Worm (Caenorhabditis elegans) whole organism, L3 larva: ENCODE measurements around the gene Y47D7A.18.
A peak's percentile ranks its signal among the peaks of the same experiment; 100 is the strongest.

ENCODE experiments used
- R02D3.7 ChIP-seq: fragments of 150-350 bp; optimal IDR thresholded peaks from 2 replicates; lab custom pipeline; 2014; ENCODE audit warnings: missing biosample characterization, missing genetic modification characterization
- ZK546.5 ChIP-seq: sonication (generic microtip); optimal IDR thresholded peaks from 2 replicates; lab custom pipeline; 2017; ENCODE audit warnings: missing biosample characterization, missing genetic modification characterization
- ama-1 ChIP-seq: fragments of 150-350 bp; optimal IDR thresholded peaks from 2 replicates; lab custom pipeline; 2018
- ceh-16 ChIP-seq: sonication (generic microtip); optimal IDR thresholded peaks from 2 replicates; lab custom pipeline; 2017; ENCODE audit warnings: missing biosample characterization, missing genetic modification characterization
- ceh-82 ChIP-seq: fragments of 150-350 bp; optimal IDR thresholded peaks from 2 replicates; lab custom pipeline; 2014; ENCODE audit warnings: missing biosample characterization, missing genetic modification characterization
- ceh-9 ChIP-seq: sonication (generic microtip); optimal IDR thresholded peaks from 2 replicates; lab custom pipeline; 2018; ENCODE audit warnings: missing biosample characterization, missing genetic modification characterization
- egl-27 ChIP-seq: sonication (generic microtip); optimal IDR thresholded peaks from 4 replicates; lab custom pipeline; 2017; ENCODE audit warnings: missing biosample characterization, missing genetic modification reagents, missing genetic modification characterization
- elt-2 ChIP-seq: sonication (generic microtip); optimal IDR thresholded peaks from 2 replicates; lab custom pipeline; 2016; ENCODE audit warnings: missing genetic modification reagents, mild to moderate bottlenecking, missing genetic modification characterization, missing compliant biosample characterization
- elt-3 ChIP-seq, 3 experiments: fragments of 150-350 bp in 1 of 3; sonication (generic microtip) in 2 of 3; optimal IDR thresholded peaks; 2 replicates in 2 of 3; 4 replicates in 1 of 3; lab custom pipeline; 2014 to 2017; ENCODE audit warnings: missing biosample characterization in 3 of 3, missing genetic modification characterization in 3 of 3
- eor-1 ChIP-seq, 2 experiments: fragments of 150-350 bp; optimal IDR thresholded peaks; 2 replicates each; lab custom pipeline; 2014 to 2018; ENCODE audit warnings: missing biosample characterization in 2 of 2, missing genetic modification characterization in 2 of 2
- fkh-2 ChIP-seq: fragments of 150-350 bp; optimal IDR thresholded peaks from 2 replicates; lab custom pipeline; 2014; ENCODE audit warnings: missing biosample characterization, missing genetic modification reagents, missing genetic modification characterization
- hmg-11 ChIP-seq: sonication (generic microtip); optimal IDR thresholded peaks from 2 replicates; lab custom pipeline; 2016; ENCODE audit warnings: missing genetic modification characterization, missing compliant biosample characterization
- jun-1 ChIP-seq: fragments of 150-350 bp; optimal IDR thresholded peaks from 2 replicates; lab custom pipeline; 2014; ENCODE audit warnings: missing biosample characterization, missing genetic modification reagents, missing genetic modification characterization
- lin-39 ChIP-seq: fragments of 150-350 bp; optimal IDR thresholded peaks from 2 replicates; lab custom pipeline; 2018; ENCODE audit warnings: missing biosample characterization, missing genetic modification reagents, missing genetic modification characterization
- lsy-12 ChIP-seq: sonication (generic microtip); optimal IDR thresholded peaks from 2 replicates; lab custom pipeline; 2016; ENCODE audit warnings: mild to moderate bottlenecking, missing genetic modification characterization, missing compliant biosample characterization
- mdl-1 ChIP-seq: fragments of 150-350 bp; optimal IDR thresholded peaks from 2 replicates; lab custom pipeline; 2014; ENCODE audit warnings: missing biosample characterization, missing genetic modification characterization
- mml-1 ChIP-seq: fragments of 150-350 bp; sonication (generic microtip); optimal IDR thresholded peaks from 3 replicates; lab custom pipeline; 2014; ENCODE audit warnings: missing biosample characterization, missing genetic modification characterization
- nfya-1 ChIP-seq: sonication (generic microtip); optimal IDR thresholded peaks from 2 replicates; lab custom pipeline; 2017; ENCODE audit warnings: missing genetic modification characterization, mild to moderate bottlenecking, missing compliant biosample characterization, antibody characterized with exemption, moderate library complexity; ENCODE audit not compliant: insufficient read depth
- nhr-12 ChIP-seq: fragments of 150-350 bp; optimal IDR thresholded peaks from 2 replicates; lab custom pipeline; 2014; ENCODE audit warnings: missing biosample characterization, missing genetic modification characterization
- nhr-23 ChIP-seq: fragments of 150-350 bp; optimal IDR thresholded peaks from 2 replicates; lab custom pipeline; 2014; ENCODE audit warnings: missing biosample characterization, missing genetic modification reagents, missing genetic modification characterization
- nhr-25 ChIP-seq: sonication (generic microtip); optimal IDR thresholded peaks from 2 replicates; lab custom pipeline; 2017; ENCODE audit warnings: missing biosample characterization, missing genetic modification characterization
- nhr-28 ChIP-seq: fragments of 150-350 bp; optimal IDR thresholded peaks from 2 replicates; lab custom pipeline; 2014; ENCODE audit warnings: missing biosample characterization, missing genetic modification characterization
- nhr-76 ChIP-seq: fragments of 150-350 bp; sonication (generic microtip); optimal IDR thresholded peaks from 5 replicates; lab custom pipeline; 2014; ENCODE audit warnings: missing biosample characterization, missing genetic modification characterization
- pha-4 ChIP-seq: fragments of 150-350 bp; optimal IDR thresholded peaks from 2 replicates; lab custom pipeline; 2014; ENCODE audit warnings: missing biosample characterization, missing genetic modification reagents, missing genetic modification characterization
- pqm-1 ChIP-seq: fragments of 150-350 bp; optimal IDR thresholded peaks from 2 replicates; lab custom pipeline; 2017; ENCODE audit warnings: missing biosample characterization, missing genetic modification characterization, inconsistent platforms
- skn-1 ChIP-seq: fragments of 150-350 bp; optimal IDR thresholded peaks from 2 replicates; lab custom pipeline; 2014; ENCODE audit warnings: missing biosample characterization, missing genetic modification characterization
- snpc-4 ChIP-seq: fragments of 150-350 bp; optimal IDR thresholded peaks from 2 replicates; lab custom pipeline; 2014; ENCODE audit warnings: missing biosample characterization, missing genetic modification characterization
- tbx-2 ChIP-seq: sonication (generic microtip); optimal IDR thresholded peaks from 2 replicates; lab custom pipeline; 2016; ENCODE audit warnings: mild to moderate bottlenecking, missing genetic modification characterization, missing compliant biosample characterization
- unc-39 ChIP-seq: sonication (generic microtip); optimal IDR thresholded peaks from 4 replicates; lab custom pipeline; 2017; ENCODE audit warnings: missing biosample characterization, missing genetic modification characterization
- unc-62 ChIP-seq: fragments of 150-350 bp; sonication (generic microtip); optimal IDR thresholded peaks from 4 replicates; lab custom pipeline; 2014; ENCODE audit warnings: missing biosample characterization, missing genetic modification reagents, missing genetic modification characterization
- zag-1 ChIP-seq: fragments of 150-350 bp; optimal IDR thresholded peaks from 2 replicates; lab custom pipeline; 2014; ENCODE audit warnings: missing biosample characterization, missing genetic modification characterization
- ztf-11 ChIP-seq: fragments of 150-350 bp; optimal IDR thresholded peaks from 2 replicates; lab custom pipeline; 2014; ENCODE audit warnings: missing biosample characterization, missing genetic modification characterization
- ztf-4 ChIP-seq: fragments of 150-350 bp; optimal IDR thresholded peaks from 2 replicates; lab custom pipeline; 2014; ENCODE audit warnings: missing biosample characterization, missing genetic modification characterization

Gene Y47D7A.18

DNA sequence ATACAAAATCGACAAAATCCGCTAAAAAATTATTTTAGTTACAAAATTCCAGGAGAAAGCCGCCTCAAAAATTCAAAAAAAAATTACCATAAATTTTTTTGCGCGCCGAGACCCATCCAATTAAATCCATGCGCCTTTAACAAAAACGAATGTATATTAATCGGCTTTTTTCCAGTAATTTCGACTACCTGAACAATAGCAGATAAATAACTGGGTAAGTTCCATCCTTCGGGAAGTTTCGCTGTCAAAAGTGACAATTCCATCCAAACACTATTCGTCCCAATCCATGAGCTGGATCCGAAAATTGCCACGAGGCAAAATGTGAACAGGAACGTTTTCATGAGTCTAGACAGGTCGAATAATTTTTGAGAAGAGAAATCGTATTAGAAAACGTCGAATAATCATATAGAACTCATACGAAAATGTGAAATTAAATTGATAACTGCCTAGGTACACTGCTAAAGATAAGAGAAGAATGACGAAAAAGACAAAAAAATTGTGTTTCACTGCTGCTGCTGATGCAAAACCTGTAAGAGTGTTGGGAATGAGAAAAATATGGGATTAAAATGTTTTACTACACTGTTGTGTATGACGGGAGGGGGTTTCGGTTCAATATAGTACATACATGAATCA is 26.3 kb upstream of the Y47D7A.18 start, which contains the start of gene rft-1:
Gene rft-1, minus strand, starts transcription at position 475 of the 633 bp plus-strand sequence.
- no peak for TF ChIP-seq tbx-2 (tag; lab: Kevin White, UChicago)
- peak; percentile 50 for TF ChIP-seq elt-2
- peak; percentile 12 for TF ChIP-seq pqm-1 (tag; lab: Kevin White, UChicago)

DNA sequence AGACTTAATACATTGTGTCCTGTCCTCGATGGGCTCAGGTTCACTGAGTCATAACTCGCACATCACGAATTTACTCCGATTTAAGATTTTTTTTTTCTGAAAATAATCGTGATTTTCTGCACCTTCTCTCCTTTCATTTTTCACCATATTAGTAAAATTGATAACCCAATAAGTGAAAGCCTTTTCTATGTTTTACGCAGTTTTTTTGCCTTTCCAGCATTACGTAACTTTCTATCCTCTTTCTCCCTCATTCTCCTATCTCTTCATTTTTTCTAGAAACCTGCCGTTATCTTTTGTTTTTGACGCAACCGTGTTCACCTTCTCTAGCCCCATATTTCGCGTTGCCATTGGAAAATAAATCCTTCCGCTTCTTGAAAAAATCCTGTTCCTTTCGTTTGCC is 20.6 kb upstream of the Y47D7A.18 start:
- TF ChIP-seq nhr-25 (tag; lab: Kevin White, UChicago) = peak; percentile 43
- no peak for TF ChIP-seq ZK546.5 (tag; lab: Kevin White, UChicago)
- no peak for TF ChIP-seq ztf-11 (tag; lab: Kevin White, UChicago)

DNA sequence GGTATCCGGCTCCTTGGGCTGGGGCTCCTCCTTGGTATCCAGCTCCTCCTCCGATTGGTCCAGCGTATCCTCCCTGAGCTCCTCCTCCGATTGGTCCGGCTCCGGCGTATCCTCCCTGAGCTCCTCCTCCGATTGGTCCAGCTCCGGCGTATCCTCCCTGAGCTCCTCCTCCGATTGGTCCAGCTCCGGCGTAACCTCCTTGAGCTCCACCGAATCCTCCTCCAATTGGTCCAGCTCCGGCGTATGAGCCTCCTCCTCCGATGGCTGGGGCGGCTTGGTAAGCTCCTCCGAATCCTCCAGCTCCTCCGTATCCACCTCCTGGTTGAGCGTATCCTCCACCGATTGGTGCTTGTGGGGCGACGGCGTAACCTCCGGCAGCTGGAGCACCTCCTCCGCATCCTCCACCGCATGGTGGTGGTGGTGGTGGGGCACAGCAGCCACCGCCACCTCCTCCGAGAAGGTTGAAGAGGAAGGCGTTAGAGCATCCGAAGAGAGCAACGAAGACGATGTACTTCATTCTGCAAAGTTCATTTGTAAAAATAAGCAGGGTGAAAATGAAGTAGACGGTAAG is 18.9 kb upstream of the Y47D7A.18 start, which contains the start of gene Y47D7A.13:
Gene Y47D7A.13, minus strand, starts transcription at position 517 of the 571 bp plus-strand sequence.
- TF ChIP-seq nhr-25 (tag; lab: Kevin White, UChicago) (peak; percentile 31), lin-39 (tag; lab: Kevin White, UChicago) (no peak)

DNA sequence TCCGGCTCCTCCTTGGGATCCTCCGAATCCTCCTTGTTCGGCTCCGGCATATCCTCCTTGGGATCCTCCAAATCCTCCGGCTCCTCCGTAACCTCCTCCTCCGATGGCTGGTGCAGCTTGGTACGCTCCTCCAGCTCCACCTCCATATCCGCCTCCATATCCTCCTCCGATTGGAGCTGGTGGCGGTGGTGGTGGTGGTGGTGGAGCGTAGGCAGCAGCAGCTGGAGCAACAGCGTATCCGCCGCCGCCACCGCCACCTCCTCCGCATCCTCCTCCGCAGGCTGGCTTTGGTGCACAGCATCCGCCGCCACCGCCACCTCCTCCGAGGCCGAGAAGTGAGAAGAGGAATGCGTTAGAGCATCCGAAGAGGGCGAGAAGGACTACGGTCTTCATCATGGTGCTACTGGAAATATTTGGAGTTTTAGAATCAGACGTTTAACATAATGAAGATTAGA is 16.2 kb upstream of the Y47D7A.18 start, which contains the start of gene Y47D7A.15:
Gene Y47D7A.15, minus strand, starts transcription at position 405 of the 455 bp plus-strand sequence.
- TF ChIP-seq ceh-82 (tag; lab: Kevin White, UChicago) (no peak), eor-1 (tag; optimal IDR thresholded peaks at IDR 0.05; lab: Kevin White, UChicago) (no peak), ztf-4 (tag; lab: Kevin White, UChicago) (no peak), mml-1 (no peak), unc-62 (GFP tag; lab: Kevin White, UChicago) (no peak), jun-1 (tag; lab: Kevin White, UChicago) (no peak), nhr-23 (no peak), unc-39 (no peak)

DNA sequence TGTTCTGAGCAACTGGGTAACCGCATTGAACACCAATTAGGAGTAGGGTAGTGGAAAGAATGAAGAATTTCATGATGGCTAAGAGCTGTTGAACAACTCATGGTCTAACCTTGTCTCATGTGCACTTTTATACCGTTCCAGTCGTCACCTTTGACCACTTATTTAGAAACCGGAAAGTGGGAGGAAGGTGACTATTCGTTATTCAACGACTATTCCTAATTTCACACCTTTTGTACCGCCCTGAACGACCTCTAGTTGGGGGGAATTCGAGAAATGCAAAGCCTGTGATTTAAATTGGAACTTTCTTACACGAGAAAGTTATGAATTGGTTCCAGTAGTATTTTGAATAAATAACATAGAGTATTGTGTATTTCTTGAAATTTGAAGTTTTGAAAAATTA is 13.0 kb upstream of the Y47D7A.18 start, which contains the start of gene Y47D7A.12:
Gene Y47D7A.12, minus strand, starts transcription at position 101 of the 400 bp plus-strand sequence.
- TF ChIP-seq jun-1 (tag; lab: Kevin White, UChicago) = no peak
- TF ChIP-seq unc-62 (GFP tag; lab: Kevin White, UChicago) = no peak
- no peak for TF ChIP-seq fkh-2 (tag; lab: Kevin White, UChicago)
- TF ChIP-seq nhr-25 (tag; lab: Kevin White, UChicago) = no peak
- no peak for TF ChIP-seq unc-39
- no peak for TF ChIP-seq nhr-12 (tag; lab: Kevin White, UChicago)
- no peak for TF ChIP-seq tbx-2 (tag; lab: Kevin White, UChicago)
- no peak for TF ChIP-seq ceh-9 (tag; lab: Kevin White, UChicago)
- no peak for TF ChIP-seq ceh-16 (tag; lab: Kevin White, UChicago)
- TF ChIP-seq snpc-4 (tag; lab: Kevin White, UChicago) = no peak
- TF ChIP-seq pqm-1 (tag; lab: Kevin White, UChicago) = no peak

DNA sequence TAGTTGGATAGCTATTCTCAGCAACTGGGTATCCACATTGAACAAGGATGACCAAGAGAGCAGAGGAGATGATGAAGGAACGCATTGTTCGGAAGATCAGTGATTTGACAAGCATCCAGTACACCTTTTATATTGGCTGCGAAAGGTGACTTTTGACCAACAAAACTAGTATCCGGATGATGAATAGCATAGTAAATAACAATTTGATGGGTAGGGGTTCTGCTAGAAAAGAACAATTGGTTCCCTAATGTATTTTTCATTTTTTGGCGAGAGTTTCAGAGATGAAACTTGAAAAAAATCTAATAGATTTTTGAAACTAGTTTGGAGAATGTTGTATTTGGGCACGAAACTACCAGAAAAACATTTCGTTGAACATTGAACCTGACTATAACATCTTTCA is 11.6 kb upstream of the Y47D7A.18 start, which contains the start of gene Y47D7A.11:
Gene Y47D7A.11, minus strand, starts transcription at position 101 of the 400 bp plus-strand sequence.
- TF ChIP-seq R02D3.7 (tag; lab: Kevin White, UChicago) (no peak), nhr-76 (tag; lab: Kevin White, UChicago) (no peak), unc-39 (no peak), pha-4 (tag; lab: Kevin White, UChicago) (no peak), zag-1 (no peak), ama-1 (no peak), mdl-1 (tag; lab: Kevin White, UChicago) (no peak), elt-3 (tag; optimal IDR thresholded peaks at IDR 0.05; lab: Kevin White, UChicago) (no peak), nhr-28 (tag; lab: Kevin White, UChicago) (no peak), hmg-11 (tag; lab: Kevin White, UChicago) (no peak), nfya-1 (tag; lab: Kevin White, UChicago) (no peak), lin-39 (tag; lab: Kevin White, UChicago) (no peak), skn-1 (no peak), egl-27 (tag; lab: Kevin White, UChicago) (no peak), ceh-16 (tag; lab: Kevin White, UChicago) (no peak), lsy-12 (tag; lab: Kevin White, UChicago) (no peak)
- TF ChIP-seq, all 47 proteins: peak for 0
